Fruit fly (Drosophila melanogaster) whole organism: ENCODE results near the gene Rpn5.

Experiments
- CG8478 ChIP-seq: fragments of >200 bp; optimal IDR thresholded peaks from 2 replicates; lab custom pipeline; 2018; ENCODE audit warnings: inconsistent platforms
- Dll ChIP-seq: fragments of >200 bp; optimal IDR thresholded peaks from 2 replicates; lab custom pipeline; 2017
- EcR ChIP-seq, 2 experiments: fragments of >200 bp; optimal IDR thresholded peaks; 2 replicates each; lab custom pipeline; 2017; ENCODE audit warnings: missing biosample characterization in 2 of 2, missing genetic modification characterization in 2 of 2, missing genetic modification reagents in 2 of 2
- pan ChIP-seq: fragments of >200 bp; optimal IDR thresholded peaks from 2 replicates; lab custom pipeline; 2017
- psq ChIP-seq: fragments of >200 bp; optimal IDR thresholded peaks from 2 replicates; lab custom pipeline; 2017
- usp ChIP-seq: fragments of >200 bp; optimal IDR thresholded peaks from 2 replicates; lab custom pipeline; 2017; ENCODE audit warnings: missing biosample characterization, missing genetic modification characterization, mixed read lengths

Rpn5 gene

dm6 chr3R:5789025-5789953 lies at the start of gene Rpn5, which contains the start of gene Hat1:
TSS of gene Rpn5 (plus strand) at chr3R:5789493.
TSS of gene Hat1 (minus strand) at chr3R:5789384.
- TF ChIP-seq usp (no peak), psq (lab: Kevin White, UChicago) (no peak)

- TF ChIP-seq EcR (GFP tag; optimal IDR thresholded peaks at IDR 0.05; lab: Kevin White, UChicago) (no peak), pan (lab: Kevin White, UChicago) (no peak), psq (lab: Kevin White, UChicago) (no peak), usp (no peak), Dll (lab: Kevin White, UChicago) (no peak)
These were observed 46.8 kb upstream of the Rpn5 start, which contains the start of the genes Sym and Madm for dm6 chr3R:5742278-5743196. TSS of gene Sym (minus strand) at chr3R:5742476. TSS of gene Madm (plus strand) at chr3R:5742510.

dm6 chr3R:5746646-5747045 lies 42.6 kb upstream of the Rpn5 start:
- no peak for TF ChIP-seq CG8478 (lab: Kevin White, UChicago)

- TF ChIP-seq EcR (GFP tag; optimal IDR thresholded peaks at IDR 0.05; lab: Kevin White, UChicago) (no peak), usp (no peak)
These were observed 34.7 kb upstream of the Rpn5 start, which contains the start of gene Dcps for dm6 chr3R:5754594-5754993. TSS of gene Dcps (minus strand) at chr3R:5754774.

- TF ChIP-seq Dll (lab: Kevin White, UChicago) (no peak), psq (lab: Kevin White, UChicago) (no peak), EcR (GFP tag; optimal IDR thresholded peaks at IDR 0.05; lab: Kevin White, UChicago) (no peak), pan (lab: Kevin White, UChicago) (no peak), CG8478 (lab: Kevin White, UChicago) (no peak), usp (no peak)
These were observed 30.6 kb upstream of the Rpn5 start, which contains the start of gene Sec8 for dm6 chr3R:5758624-5759209. TSS of gene Sec8 (minus strand) at chr3R:5758997.

dm6 chr3R:5760980-5761379 lies 28.3 kb upstream of the Rpn5 start:
- TF ChIP-seq usp, result no peak
- no peak for TF ChIP-seq CG8478 (lab: Kevin White, UChicago)
- TF ChIP-seq EcR (GFP tag; optimal IDR thresholded peaks at IDR 0.05; lab: Kevin White, UChicago), result no peak
- TF ChIP-seq psq (lab: Kevin White, UChicago), result no peak
- no peak for TF ChIP-seq Dll (lab: Kevin White, UChicago)
- no peak for TF ChIP-seq pan (lab: Kevin White, UChicago)

- TF ChIP-seq CG8478 (lab: Kevin White, UChicago), result no peak
- no peak for TF ChIP-seq EcR (GFP tag; optimal IDR thresholded peaks at IDR 0.05; lab: Kevin White, UChicago)
- TF ChIP-seq psq (lab: Kevin White, UChicago), result no peak
- no peak for TF ChIP-seq Dll (lab: Kevin White, UChicago)
- no peak for TF ChIP-seq usp
These were observed 17.6 kb upstream of the Rpn5 start for dm6 chr3R:5771614-5772202.

dm6 chr3R:5772433-5772832 lies 16.9 kb upstream of the Rpn5 start:
- TF ChIP-seq pan (lab: Kevin White, UChicago) (no peak), EcR (GFP tag; optimal IDR thresholded peaks at IDR 0.05; lab: Kevin White, UChicago) (no peak), usp (no peak), psq (lab: Kevin White, UChicago) (no peak)

- peak; percentile 65 for TF ChIP-seq Dll (lab: Kevin White, UChicago)
- no peak for TF ChIP-seq psq (lab: Kevin White, UChicago)
These were observed 10.3 kb upstream of the Rpn5 start, which contains the start of gene jagn for dm6 chr3R:5778731-5779593. TSS of gene jagn (plus strand) at chr3R:5779315.

- TF ChIP-seq CG8478 (lab: Kevin White, UChicago) (no peak), Dll (lab: Kevin White, UChicago) (no peak), EcR (GFP tag; optimal IDR thresholded peaks at IDR 0.05; lab: Kevin White, UChicago) (no peak), psq (lab: Kevin White, UChicago) (no peak), usp (no peak), pan (lab: Kevin White, UChicago) (no peak)
These were observed 8.3 kb upstream of the Rpn5 start, which contains the start of gene CG2082 for dm6 chr3R:5780976-5781375. TSS of gene CG2082 (minus strand) at chr3R:5781076.

dm6 chr3R:5781462-5781861 lies 7.8 kb upstream of the Rpn5 start, which contains the start of gene kat-60L1:
TSS of gene kat-60L1 (plus strand) at chr3R:5781762.
- TF ChIP-seq psq (lab: Kevin White, UChicago), result no peak
- TF ChIP-seq pan (lab: Kevin White, UChicago), result no peak
- TF ChIP-seq usp, result no peak
- no peak for TF ChIP-seq Dll (lab: Kevin White, UChicago)
- no peak for TF ChIP-seq CG8478 (lab: Kevin White, UChicago)
- TF ChIP-seq EcR (GFP tag; optimal IDR thresholded peaks at IDR 0.05; lab: Kevin White, UChicago), result no peak
